Worm (Caenorhabditis elegans) whole organism, midembryonic: ENCODE data around the gene eng-1.

Experiments
- T22C8.4 ChIP-seq: fragments of 200-800 bp; sonication (Bioruptor generic); IDR thresholded peaks from 2 replicates; pipeline ENCODE4 v1.3.6; 2022; ENCODE audit warnings: missing genetic modification characterization, missing compliant biosample characterization
- cog-1 ChIP-seq: sonication (generic microtip); optimal IDR thresholded peaks from 2 replicates; lab custom pipeline; 2016; ENCODE audit warnings: missing genetic modification characterization, missing compliant biosample characterization
- flt-1 ChIP-seq: fragments of 200-800 bp; sonication (Bioruptor generic); IDR thresholded peaks from 2 replicates; pipeline ENCODE4 v1.3.6; 2022; ENCODE audit warnings: missing genetic modification characterization, missing compliant biosample characterization
- klf-2 ChIP-seq: fragments of 200-800 bp; sonication (Bioruptor generic); conservative IDR thresholded peaks from 2 replicates; pipeline ENCODE4 v1.3.6; 2022; ENCODE audit warnings: missing genetic modification reagents, missing genetic modification characterization, missing compliant biosample characterization
- med-1 ChIP-seq: sonication (generic microtip); optimal IDR thresholded peaks from 2 replicates; lab custom pipeline; 2017; ENCODE audit warnings: missing genetic modification characterization, mild to moderate bottlenecking, missing compliant biosample characterization, antibody characterized with exemption, missing genetic modification reagents; ENCODE audit not compliant: insufficient read depth
- ref-1 ChIP-seq: fragments of 200-800 bp; sonication (Bioruptor generic); conservative IDR thresholded peaks from 2 replicates; pipeline ENCODE4 v1.3.6; 2022; ENCODE audit warnings: missing genetic modification reagents, missing genetic modification characterization, missing compliant biosample characterization
- tab-1 ChIP-seq: fragments of 200-800 bp; sonication (Bioruptor generic); IDR thresholded peaks from 2 replicates; pipeline ENCODE4 v1.3.6; 2022; ENCODE audit warnings: missing genetic modification characterization, missing compliant biosample characterization
- ztf-23 ChIP-seq: fragments of 200-800 bp; sonication (Bioruptor generic); IDR thresholded peaks from 2 replicates; pipeline ENCODE4 v1.3.6; 2022; ENCODE audit warnings: missing genetic modification reagents, missing genetic modification characterization, missing compliant biosample characterization
- ztf-29 ChIP-seq: fragments of 200-800 bp; sonication (Bioruptor generic); IDR thresholded peaks from 2 replicates; pipeline ENCODE4 v1.3.6; 2022; ENCODE audit warnings: missing genetic modification reagents, missing genetic modification characterization, missing compliant biosample characterization

eng-1 gene

ce11 chrIII:5842920-5843319 is 25.4 kb downstream of the eng-1 start:
- TF ChIP-seq klf-2 (GFP tag; lab: Robert Waterston, UW): no peak
- TF ChIP-seq flt-1 (GFP tag; lab: Robert Waterston, UW): no peak
- TF ChIP-seq ztf-29: no peak
- TF ChIP-seq ztf-23 (GFP tag; lab: Robert Waterston, UW): no peak
- TF ChIP-seq med-1: no peak
- no peak for TF ChIP-seq cog-1 (tag; lab: Kevin White, UChicago)
- no peak for TF ChIP-seq T22C8.4 (GFP tag; lab: Robert Waterston, UW)
- no peak for TF ChIP-seq tab-1 (GFP tag; lab: Robert Waterston, UW)
- no peak for TF ChIP-seq ref-1 (GFP tag; lab: Robert Waterston, UW)

- TF ChIP-seq T22C8.4 (GFP tag; lab: Robert Waterston, UW) (no peak), flt-1 (GFP tag; lab: Robert Waterston, UW) (no peak), ztf-29 (no peak), cog-1 (tag; lab: Kevin White, UChicago) (no peak), klf-2 (GFP tag; lab: Robert Waterston, UW) (no peak), med-1 (no peak), ref-1 (GFP tag; lab: Robert Waterston, UW) (no peak), tab-1 (GFP tag; lab: Robert Waterston, UW) (no peak), ztf-23 (GFP tag; lab: Robert Waterston, UW) (no peak)
These were observed 26.6 kb downstream of the eng-1 start for ce11 chrIII:5841676-5842075.

- TF ChIP-seq flt-1 (GFP tag; lab: Robert Waterston, UW): no peak
- TF ChIP-seq ztf-29: no peak
- TF ChIP-seq ref-1 (GFP tag; lab: Robert Waterston, UW): no peak
- no peak for TF ChIP-seq klf-2 (GFP tag; lab: Robert Waterston, UW)
- no peak for TF ChIP-seq med-1
- TF ChIP-seq cog-1 (tag; lab: Kevin White, UChicago): no peak
- no peak for TF ChIP-seq ztf-23 (GFP tag; lab: Robert Waterston, UW)
- TF ChIP-seq T22C8.4 (GFP tag; lab: Robert Waterston, UW): no peak
- TF ChIP-seq tab-1 (GFP tag; lab: Robert Waterston, UW): no peak
These were observed 27.3 kb downstream of the eng-1 start for ce11 chrIII:5840815-5841573.

ce11 chrIII:5840277-5840676 is 28.0 kb downstream of the eng-1 start:
- no peak for TF ChIP-seq ref-1 (GFP tag; lab: Robert Waterston, UW)
- TF ChIP-seq klf-2 (GFP tag; lab: Robert Waterston, UW): no peak
- TF ChIP-seq med-1: no peak
- no peak for TF ChIP-seq T22C8.4 (GFP tag; lab: Robert Waterston, UW)
- no peak for TF ChIP-seq ztf-23 (GFP tag; lab: Robert Waterston, UW)

DNA sequence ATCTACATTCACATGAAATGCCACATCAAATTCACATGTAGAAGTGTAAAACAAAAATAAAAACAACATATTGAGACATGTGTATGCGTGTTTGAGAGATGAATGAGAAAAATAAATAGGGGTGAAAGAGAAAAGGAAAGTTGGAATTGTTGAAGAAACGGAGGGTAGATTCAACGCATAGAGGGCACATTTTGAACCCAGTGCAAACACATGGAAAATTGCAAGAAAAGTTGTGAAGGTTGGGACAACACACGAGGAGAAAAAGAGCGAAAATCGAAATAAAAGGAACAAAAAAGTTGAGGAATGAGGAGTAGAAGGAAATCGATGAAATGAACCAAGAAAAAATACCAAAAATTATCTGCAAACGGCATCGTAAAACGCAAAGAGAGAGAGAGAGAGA is 28.7 kb downstream of the eng-1 start:
- TF ChIP-seq tab-1 (GFP tag; lab: Robert Waterston, UW) (no peak), flt-1 (GFP tag; lab: Robert Waterston, UW) (no peak)

- TF ChIP-seq klf-2 (GFP tag; lab: Robert Waterston, UW) (no peak), tab-1 (GFP tag; lab: Robert Waterston, UW) (no peak), cog-1 (tag; lab: Kevin White, UChicago) (no peak), flt-1 (GFP tag; lab: Robert Waterston, UW) (no peak), med-1 (no peak), ztf-29 (no peak), ref-1 (GFP tag; lab: Robert Waterston, UW) (no peak), ztf-23 (GFP tag; lab: Robert Waterston, UW) (no peak), T22C8.4 (GFP tag; lab: Robert Waterston, UW) (no peak)
These were observed 29.2 kb downstream of the eng-1 start for ce11 chrIII:5839147-5839546.

ce11 chrIII:5838159-5839046 is 29.9 kb downstream of the eng-1 start:
- no peak for TF ChIP-seq med-1
- TF ChIP-seq flt-1 (GFP tag; lab: Robert Waterston, UW): no peak
- TF ChIP-seq cog-1 (tag; lab: Kevin White, UChicago): no peak
- TF ChIP-seq klf-2 (GFP tag; lab: Robert Waterston, UW): no peak
- no peak for TF ChIP-seq ztf-29
- no peak for TF ChIP-seq ztf-23 (GFP tag; lab: Robert Waterston, UW)
- no peak for TF ChIP-seq T22C8.4 (GFP tag; lab: Robert Waterston, UW)
- no peak for TF ChIP-seq ref-1 (GFP tag; lab: Robert Waterston, UW)
- no peak for TF ChIP-seq tab-1 (GFP tag; lab: Robert Waterston, UW)

DNA sequence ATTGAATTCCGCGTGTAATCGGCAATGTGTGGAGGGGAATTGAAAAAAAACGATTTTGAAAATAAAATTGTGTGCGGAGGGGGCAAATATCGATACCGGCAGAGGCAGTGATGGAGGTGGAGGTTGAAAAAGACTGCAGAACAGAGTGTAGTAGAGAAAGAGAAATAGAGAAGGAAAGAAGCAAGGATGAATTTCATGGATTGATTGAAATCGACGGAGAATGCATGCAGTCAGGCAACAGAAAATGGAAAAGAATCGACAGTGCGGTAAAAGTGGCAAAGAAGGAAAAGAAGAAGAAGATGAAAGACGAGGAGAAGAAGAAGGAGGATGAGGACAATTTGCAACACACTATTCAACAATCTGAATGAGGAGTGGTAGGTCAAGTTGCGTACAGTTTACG is 31.5 kb downstream of the eng-1 start, which contains the start of gene W04D12.1:
Gene W04D12.1, plus strand, starts transcription at position 111 of the 400 bp plus-strand sequence.
- TF ChIP-seq T22C8.4 (GFP tag; lab: Robert Waterston, UW) (no peak), ztf-23 (GFP tag; lab: Robert Waterston, UW) (no peak), flt-1 (GFP tag; lab: Robert Waterston, UW) (no peak), cog-1 (tag; lab: Kevin White, UChicago) (no peak), med-1 (no peak), ref-1 (GFP tag; lab: Robert Waterston, UW) (no peak), tab-1 (GFP tag; lab: Robert Waterston, UW) (no peak), ztf-29 (no peak), klf-2 (GFP tag; lab: Robert Waterston, UW) (no peak)

DNA sequence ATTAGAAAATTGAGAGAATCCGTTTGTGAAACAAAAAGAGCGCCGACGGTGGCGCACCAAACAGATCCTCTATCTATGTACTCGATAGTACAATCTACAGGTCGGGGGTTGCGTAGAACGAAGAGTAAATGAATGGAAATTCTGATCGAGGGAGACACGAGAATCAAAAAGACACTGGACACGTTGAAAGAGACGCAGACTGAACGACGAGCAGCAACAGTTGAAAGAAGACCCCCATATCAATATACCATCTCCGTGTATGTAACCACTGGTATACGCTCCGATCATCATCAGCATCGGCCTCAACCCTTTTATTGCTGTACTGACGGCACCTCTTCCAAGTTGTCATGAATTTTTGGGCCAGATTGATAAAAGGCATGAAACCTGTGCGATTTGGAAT is 32.0 kb downstream of the eng-1 start:
- no peak for TF ChIP-seq cog-1 (tag; lab: Kevin White, UChicago)
- TF ChIP-seq T22C8.4 (GFP tag; lab: Robert Waterston, UW): no peak
- no peak for TF ChIP-seq ztf-29
- no peak for TF ChIP-seq ztf-23 (GFP tag; lab: Robert Waterston, UW)
- no peak for TF ChIP-seq ref-1 (GFP tag; lab: Robert Waterston, UW)
- no peak for TF ChIP-seq med-1
- TF ChIP-seq flt-1 (GFP tag; lab: Robert Waterston, UW): no peak
- no peak for TF ChIP-seq tab-1 (GFP tag; lab: Robert Waterston, UW)
- TF ChIP-seq klf-2 (GFP tag; lab: Robert Waterston, UW): no peak
